Worm (Caenorhabditis elegans) whole organism, L4/young adult: ENCODE data around the gene chch-3.
"Not testable (repeated sequence)": the region's sequence is repeated elsewhere in the genome, so short reads cannot be mapped to it uniquely, and the experiment has no call there.

Experiments
- W03F9.2 ChIP-seq: fragments of 150-350 bp; optimal IDR thresholded peaks from 2 replicates; lab custom pipeline; 2014; ENCODE audit warnings: missing biosample characterization, missing genetic modification characterization
- dao-5 ChIP-seq: sonication (generic microtip); optimal IDR thresholded peaks from 2 replicates; lab custom pipeline; 2016; ENCODE audit warnings: missing genotype, missing genetic modification characterization, moderate library complexity, missing compliant biosample characterization
- him-1 ChIP-seq: sonication (generic microtip); optimal IDR thresholded peaks from 2 replicates; lab custom pipeline; 2016; ENCODE audit warnings: missing genotype, missing genetic modification reagents, missing genetic modification characterization, missing compliant biosample characterization

ce11 chrII:9461881-9462280, 45.1 kb downstream of the chch-3 start, which contains the start of gene chil-21:
- not testable (repeated sequence) for TF ChIP-seq him-1, dao-5, W03F9.2 (tag; lab: Kevin White, UChicago)
